Fruit fly (Drosophila melanogaster): ENCODE data around the gene CG34116.
"Not testable (repeated sequence)": the region's sequence is repeated elsewhere in the genome, so short reads cannot be mapped to it uniquely, and the experiment has no call there.

CG34116 gene

DNA sequence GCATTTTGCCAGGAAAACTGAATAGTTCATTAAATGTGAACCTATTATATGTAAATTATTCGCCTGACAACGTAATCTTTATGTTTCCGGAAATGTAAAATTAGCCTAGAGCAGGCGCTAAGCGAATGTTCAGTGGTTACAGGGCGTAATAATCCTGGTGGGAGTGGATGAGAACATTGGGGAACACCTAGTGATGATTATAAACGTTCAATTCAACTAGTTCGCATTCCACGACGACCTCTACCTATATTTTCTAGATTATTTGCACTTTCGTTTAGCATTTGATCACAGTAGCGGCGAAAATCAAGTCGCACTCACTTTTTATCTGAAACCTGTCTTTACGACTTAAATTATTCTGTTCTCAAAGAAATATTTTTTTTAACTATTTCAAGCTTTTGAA, 1.7 kb upstream of the CG34116 start:
- no peak for TF ChIP-seq noc (tag; optimal IDR thresholded peaks at IDR 0.05)

DNA sequence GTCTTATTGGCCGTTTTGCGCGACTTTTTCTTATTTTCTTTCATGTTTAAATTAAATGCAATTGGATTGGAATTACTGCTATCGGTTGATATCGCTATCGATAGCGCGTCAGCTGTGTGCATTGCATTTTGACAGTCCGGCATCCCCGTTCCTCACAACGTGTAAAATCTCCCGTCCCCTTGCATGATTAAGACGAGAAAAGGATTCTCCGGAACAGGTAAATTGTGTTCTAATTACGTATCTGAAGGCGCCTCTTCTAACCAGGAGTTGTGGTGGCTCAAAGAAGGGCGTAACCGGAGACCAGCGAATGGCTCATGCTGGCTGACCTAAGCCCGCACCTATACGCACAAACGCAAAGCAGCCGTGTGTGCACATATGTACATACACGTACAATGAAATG, 1.3 kb upstream of the CG34116 start, which contains the start of the genes CG14104 and Kap-alpha1:
TSS of gene CG14104 (minus strand) at position 97 of the 400 bp plus-strand sequence.
TSS of gene Kap-alpha1 (plus strand) at position 130 of the 400 bp plus-strand sequence.
- no peak for TF ChIP-seq noc (tag; optimal IDR thresholded peaks at IDR 0.05)

DNA sequence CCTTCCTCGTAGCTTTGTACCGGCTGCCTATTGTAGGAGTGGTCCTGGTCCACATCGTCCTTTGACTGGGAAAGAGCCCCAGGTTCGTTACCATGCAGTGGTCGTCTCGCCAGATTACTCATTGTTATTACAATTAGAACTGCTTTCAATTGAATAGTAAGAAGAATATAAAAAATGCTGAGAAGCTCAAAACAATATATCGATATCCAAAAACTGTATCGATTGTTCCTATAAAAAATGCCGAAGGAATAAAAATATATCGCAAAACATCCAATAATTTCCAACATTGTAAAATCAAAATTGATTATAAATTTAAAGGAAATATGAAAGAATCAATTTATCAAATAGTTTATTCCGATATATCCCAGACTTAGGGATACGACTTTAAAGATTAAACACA, 928 bp downstream of the CG34116 start, which contains the start of the genes TORIP and Ccdc58:
TSS of gene TORIP (minus strand) at position 173 of the 400 bp plus-strand sequence.
TSS of gene Ccdc58 (plus strand) at position 274 of the 400 bp plus-strand sequence.
- no peak for TF ChIP-seq noc (tag; optimal IDR thresholded peaks at IDR 0.05)

DNA sequence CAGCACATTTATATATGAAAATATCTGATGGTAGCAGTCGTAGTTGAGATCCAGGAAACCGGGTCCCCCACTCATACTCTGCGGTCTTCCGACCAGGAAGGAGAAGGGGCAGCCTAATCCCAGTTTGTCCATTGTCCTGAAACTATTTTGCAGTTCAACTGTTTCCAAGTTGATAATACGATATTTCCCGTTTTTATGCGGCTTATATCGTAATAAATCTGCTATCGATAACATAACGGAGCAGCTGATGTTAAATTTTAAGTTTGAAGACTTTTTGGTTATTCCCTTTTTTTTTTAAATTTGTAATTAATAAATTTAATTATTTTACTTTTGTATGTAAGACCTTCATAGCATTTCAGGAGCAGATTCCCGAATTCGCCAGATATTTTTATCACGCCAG, 4.7 kb downstream of the CG34116 start, which contains the start of gene CG14102:
TSS of gene CG14102 (minus strand) at position 187 of the 400 bp plus-strand sequence.
- TF ChIP-seq noc (tag; optimal IDR thresholded peaks at IDR 0.05), result no peak

DNA sequence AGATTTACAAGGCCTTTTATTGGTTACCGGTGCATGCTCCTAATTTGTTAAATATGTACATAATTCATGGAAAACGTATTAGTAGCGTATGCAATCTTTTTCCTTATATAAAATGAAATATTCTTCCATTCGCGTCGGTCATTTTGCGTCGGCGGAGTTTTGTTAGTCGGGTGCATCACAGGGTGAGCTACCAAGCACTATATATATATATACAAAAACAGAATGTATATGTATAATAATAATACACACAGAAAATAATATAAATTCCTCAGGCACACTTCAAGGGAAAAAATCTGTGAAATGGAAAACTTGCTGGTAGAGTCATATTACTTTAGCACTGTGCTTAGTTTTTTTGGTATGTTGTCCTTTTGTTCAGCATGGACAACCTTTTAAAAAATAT, 6.9 kb downstream of the CG34116 start, which contains the start of gene Ir76a:
TSS of gene Ir76a (plus strand) at position 301 of the 400 bp plus-strand sequence.
- TF ChIP-seq noc (tag; optimal IDR thresholded peaks at IDR 0.05), result no peak

DNA sequence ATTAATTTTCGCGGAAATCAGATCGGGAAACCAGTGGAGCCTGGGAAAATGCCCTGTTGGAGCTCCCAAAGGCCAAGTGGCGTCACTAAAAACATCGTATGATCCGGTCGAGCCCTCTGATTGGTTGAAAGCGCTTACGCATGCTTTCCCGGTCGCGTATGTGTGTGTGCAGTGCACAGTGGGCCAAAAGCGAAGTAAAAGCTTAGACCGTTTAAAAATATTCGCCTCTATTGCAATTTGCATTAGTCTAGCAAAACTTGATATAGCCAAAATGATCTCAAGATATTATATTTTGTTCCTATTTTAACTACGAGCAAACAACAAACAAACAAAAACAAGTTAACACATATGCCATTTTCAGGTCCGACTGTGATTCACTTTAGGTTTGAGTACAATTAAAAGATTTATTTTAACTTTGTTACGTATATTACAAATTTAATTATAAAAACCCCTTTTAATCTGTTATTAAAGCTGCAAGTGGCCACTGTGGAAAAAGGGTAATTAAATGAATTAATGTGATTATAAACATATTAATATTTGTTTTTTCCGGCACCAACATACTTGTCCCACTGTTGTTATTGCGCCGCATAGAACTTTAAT, 11.5 kb downstream of the CG34116 start:
- peak; percentile 94 for TF ChIP-seq noc (tag; optimal IDR thresholded peaks at IDR 0.05)

DNA sequence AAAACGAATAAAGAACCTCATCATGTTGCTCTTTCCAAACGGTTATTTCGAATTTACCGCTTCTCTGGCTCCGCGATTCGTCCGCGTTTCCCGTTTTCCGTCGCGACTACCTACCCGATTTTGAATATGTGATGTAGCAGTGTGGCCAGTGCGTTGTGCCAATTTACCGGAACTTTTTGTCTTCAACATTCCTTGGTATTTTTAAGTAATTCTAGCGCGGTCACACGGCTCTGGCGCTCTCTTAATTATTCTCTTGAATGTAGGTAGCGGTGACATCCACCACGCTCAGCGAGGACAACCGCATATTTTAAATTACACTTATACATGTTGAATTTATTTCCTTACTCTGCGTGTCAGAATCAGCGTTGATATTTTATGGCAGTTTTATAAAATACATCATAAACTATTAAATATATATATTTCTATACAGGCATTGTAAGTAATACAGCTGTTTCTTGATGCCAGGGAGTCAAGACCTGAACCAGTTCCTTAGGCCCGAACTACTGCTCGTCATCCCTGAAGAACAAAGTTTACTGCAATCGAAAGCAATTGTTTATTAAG, 12.3 kb downstream of the CG34116 start, which contains the start of the genes CG42637, Gyc76C and SREBP:
TSS of gene CG42637 (minus strand) at position 132 of the 561 bp plus-strand sequence.
TSS of gene Gyc76C (minus strand) at position 132 of the 561 bp plus-strand sequence.
TSS of gene SREBP (plus strand) at position 498 of the 561 bp plus-strand sequence.
- TF ChIP-seq noc (tag; optimal IDR thresholded peaks at IDR 0.05), result no peak

DNA sequence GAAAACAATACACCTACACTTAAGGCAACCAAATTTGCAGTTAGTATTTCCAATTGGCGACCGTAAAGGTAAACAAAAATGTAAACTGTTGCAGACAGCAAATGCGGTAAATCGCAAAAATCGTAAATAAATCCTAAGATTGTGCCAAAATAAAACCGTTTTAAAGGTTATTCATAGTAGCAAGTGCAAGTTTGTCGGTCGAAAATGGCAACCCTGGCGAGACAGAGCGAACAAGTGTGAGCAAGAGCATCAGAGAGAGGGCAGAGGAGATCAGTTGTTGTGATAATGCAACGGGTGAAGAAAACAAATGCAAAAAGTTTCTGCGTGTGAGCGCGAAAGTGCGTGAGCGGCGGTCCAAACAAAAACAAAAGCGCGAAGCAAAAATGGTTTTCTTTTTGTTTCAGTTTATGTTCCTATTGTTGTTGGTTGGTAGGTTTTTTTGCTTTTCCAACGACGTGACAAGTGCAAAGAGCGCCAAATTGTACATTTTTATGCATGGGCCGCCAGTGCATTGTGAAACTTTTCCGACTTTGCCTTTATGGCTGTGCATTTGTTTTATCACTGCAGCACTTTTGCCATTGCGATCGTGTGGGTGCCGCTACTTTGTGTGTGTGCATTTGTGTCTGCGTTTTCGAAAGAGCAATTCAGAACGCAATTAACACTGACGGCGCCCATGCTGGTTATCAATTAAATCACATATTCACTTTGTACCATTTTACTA, 13.0 kb downstream of the CG34116 start:
- TF ChIP-seq noc (tag; optimal IDR thresholded peaks at IDR 0.05), result no peak

DNA sequence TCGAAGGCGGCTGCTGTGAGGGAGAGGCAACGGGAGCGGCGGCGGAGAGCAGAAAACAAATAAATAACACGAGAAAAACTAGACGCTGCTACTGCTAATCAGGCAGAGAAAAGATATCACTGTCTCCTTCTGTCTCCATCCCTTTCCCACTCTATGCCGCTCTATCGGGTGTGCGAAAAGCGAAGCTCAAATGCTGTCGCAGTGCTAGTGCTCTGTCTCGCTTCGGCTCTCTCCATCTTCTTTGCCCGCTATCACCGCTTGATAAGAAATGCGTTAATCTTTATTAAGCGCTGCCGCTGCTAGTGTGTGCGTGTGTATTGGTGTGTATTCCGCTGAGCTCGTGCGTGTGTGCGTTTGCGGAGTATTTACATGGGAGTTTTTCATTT, 14.2 kb downstream of the CG34116 start:
- TF ChIP-seq noc (tag; optimal IDR thresholded peaks at IDR 0.05), result peak; percentile 45

DNA sequence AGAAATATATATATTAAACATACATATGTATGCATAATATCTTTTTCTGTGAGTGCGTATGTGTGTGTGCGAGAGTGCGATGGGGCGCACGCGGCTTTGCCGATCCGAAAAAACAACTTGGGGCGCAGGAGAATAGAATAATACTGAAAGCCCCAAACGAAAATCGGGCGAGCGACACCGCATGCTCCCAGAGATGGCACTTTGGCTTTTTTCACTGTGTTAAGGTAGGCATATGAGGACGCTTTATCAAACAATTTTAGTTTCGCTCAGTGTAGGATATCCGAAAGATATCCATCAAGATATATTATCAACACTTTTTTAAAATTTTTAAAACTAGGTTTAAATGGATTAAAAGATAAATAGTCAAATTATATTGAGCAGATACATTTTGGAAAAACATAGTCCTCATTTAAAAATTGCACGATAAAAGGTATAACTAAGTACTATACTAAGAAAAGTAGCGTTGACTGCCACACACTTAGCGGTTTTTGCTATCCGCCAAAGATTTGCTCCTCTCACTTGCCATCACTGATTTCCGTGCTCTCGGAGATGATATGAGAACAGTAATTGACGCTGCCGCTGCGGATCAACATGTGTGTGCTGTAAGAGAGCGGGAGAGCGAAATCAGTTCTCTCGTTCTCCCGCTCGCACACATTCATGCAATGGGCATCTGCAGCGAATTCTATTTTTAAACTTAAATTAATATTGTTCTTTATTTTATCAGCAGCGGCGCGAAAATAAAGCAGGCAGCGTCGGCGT, 14.7 kb downstream of the CG34116 start:
- TF ChIP-seq noc (tag; optimal IDR thresholded peaks at IDR 0.05), result peak; percentile 75

DNA sequence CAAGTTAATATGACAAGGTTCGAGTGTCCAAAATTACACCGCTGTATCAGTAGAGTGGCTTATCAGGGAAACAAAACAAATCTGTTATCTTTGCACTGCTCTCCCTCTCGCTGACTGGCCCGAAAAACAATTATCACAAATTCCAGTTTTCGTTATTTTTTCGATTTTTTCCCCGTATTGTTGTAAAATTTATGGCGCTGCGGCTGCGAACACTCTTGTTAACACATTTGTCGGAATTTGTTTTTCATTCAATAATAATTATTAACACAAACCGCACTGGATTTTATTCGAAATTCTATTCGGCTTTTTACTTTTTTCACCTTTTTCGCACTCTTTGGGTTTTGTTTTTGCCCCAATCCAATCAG, 15.3 kb downstream of the CG34116 start:
- no peak for TF ChIP-seq noc (tag; optimal IDR thresholded peaks at IDR 0.05)

DNA sequence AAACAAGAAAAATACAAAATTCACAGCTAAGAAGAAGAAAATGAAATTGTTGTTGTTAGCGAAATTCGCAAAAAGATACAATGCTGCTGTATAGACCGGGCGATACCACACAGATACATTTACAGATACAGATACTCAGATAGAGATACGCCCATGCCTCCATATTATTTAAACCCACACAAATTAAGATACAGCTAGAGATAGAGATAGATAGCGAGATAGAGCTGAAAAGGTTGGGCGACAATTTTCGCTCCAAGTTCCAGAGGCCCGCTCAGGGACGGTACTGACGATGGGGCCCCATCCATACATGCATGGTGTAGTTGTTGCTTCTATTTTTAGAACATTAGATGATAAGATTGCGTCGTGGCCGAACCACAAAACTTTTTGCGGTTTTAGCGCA, 18.2 kb downstream of the CG34116 start:
- TF ChIP-seq noc (tag; optimal IDR thresholded peaks at IDR 0.05), result peak; percentile 53

DNA sequence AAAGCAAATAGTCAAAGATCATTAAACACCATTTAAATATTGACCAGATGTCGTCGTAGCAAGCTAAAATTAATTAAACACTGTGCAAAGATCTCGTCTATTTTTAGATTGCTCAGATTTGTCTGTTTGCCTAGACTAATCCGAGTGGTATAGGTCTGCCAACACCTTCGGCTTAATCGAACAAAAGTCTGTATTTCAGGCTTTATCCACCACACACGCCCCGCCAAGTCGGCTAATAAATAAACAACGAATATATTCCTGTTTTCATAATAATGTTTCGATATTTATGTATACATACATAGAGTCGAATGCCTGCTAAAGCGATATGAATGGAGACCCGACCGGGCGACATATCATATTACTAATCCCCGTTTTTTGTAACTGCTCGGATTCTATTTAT, 27.3 kb downstream of the CG34116 start:
- no peak for TF ChIP-seq noc (tag; optimal IDR thresholded peaks at IDR 0.05)

DNA sequence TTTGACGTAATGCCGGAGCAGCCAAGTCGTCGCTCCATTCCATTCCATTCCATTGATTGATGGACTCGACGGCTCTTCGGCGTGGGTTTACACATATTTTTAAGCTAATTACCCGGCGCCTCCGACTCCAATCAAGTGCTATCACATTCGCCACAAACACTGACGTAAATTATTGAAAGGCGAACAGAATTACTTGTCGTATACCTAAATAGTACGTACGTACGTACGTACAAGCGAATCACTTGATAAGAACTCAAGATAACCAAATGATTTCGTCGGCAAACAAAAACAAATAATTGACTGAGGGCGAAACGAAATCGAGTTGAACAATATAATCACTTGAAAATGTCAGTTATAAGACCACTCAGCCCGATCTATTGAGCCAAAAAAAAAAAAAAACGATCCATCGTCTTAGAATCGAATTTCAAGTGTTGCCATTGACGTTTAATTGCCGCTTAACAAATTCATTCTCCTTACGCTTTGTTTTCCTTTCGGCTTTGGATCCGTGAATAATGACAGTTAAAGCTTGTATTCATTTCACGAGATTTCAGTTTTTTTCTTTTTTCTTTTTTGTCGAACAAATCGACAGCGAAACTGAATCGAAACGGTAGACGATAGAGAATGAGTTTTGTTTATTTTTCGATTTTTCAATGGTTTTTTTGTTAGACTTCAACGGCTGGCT, 28.4 kb downstream of the CG34116 start:
- peak; percentile 87 for TF ChIP-seq noc (tag; optimal IDR thresholded peaks at IDR 0.05)

DNA sequence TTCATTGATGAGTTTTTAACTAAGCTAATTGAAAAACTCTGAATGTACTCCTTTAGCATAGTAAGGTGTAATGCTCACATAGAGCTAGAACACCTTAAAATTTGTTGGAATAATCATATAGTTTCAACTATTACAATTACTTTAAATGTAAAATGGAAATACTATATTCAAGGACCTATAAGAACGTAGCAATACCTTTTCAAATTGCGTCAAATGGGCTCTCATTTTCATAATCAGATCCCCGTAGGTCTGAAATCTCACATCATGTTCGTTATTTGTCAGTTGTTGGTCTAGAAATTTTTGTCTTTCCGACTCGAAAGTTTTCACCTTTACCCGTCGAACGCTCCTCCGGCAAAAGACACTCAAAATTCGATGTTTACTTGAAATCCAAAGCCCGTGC, 45.7 kb downstream of the CG34116 start, which contains the start of gene Vtld:
TSS of gene Vtld (plus strand) at position 301 of the 400 bp plus-strand sequence.
- TF ChIP-seq noc (tag; optimal IDR thresholded peaks at IDR 0.05), result not testable (repeated sequence)
